Worm (Caenorhabditis elegans): Measurements from ENCODE around the gene Y57G11C.51.
"Not testable (repeated sequence)": the region's sequence is repeated elsewhere in the genome, so short reads cannot be mapped to it uniquely, and the experiment has no call there.

The Y57G11C.51 gene

ce11 chrIV:14764719-14765173, 9.6 kb downstream of the Y57G11C.51 start (continued):
- no peak for TF ChIP-seq sptf-2 (GFP tag; optimal IDR thresholded peaks at IDR 0.05)
- peak; percentile 21 for TF ChIP-seq athp-1 (tag; optimal IDR thresholded peaks at IDR 0.05)

ce11 chrIV:14763938-14764718, 10.2 kb downstream of the Y57G11C.51 start:
- TF ChIP-seq die-1 (tag; optimal IDR thresholded peaks at IDR 0.05), result no peak
- peak; percentile 30; the same call in 1 of the 2 replicates for TF ChIP-seq Y53G8AR.9 (GFP tag; conservative IDR thresholded peaks at IDR 0.05)
- no peak for TF ChIP-seq cebp-1 (GFP tag; IDR thresholded peaks at IDR 0.05)
- TF ChIP-seq cebp-1 (tag; optimal IDR thresholded peaks at IDR 0.05), result peak; percentile 28
- peak; percentile 70 for TF ChIP-seq ama-1 (optimal IDR thresholded peaks at IDR 0.05)
- TF ChIP-seq ama-1 (GFP tag; optimal IDR thresholded peaks at IDR 0.05), result no peak

ce11 chrIV:14763348-14763747, 11.0 kb downstream of the Y57G11C.51 start:
- peak; percentile 28 for TF ChIP-seq nhr-80 (tag; optimal IDR thresholded peaks at IDR 0.05)
- peak; percentile 9 for TF ChIP-seq K12H6.12 (tag; optimal IDR thresholded peaks at IDR 0.05)
- peak; percentile 74 for TF ChIP-seq mcd-1 (GFP tag; IDR thresholded peaks at IDR 0.05)
- 0 out of 2 replicates have a peak, but pooled peaks have one; percentile 41 for TF ChIP-seq nfyb-1 (GFP tag; IDR thresholded peaks at IDR 0.05)
- 0 out of 2 replicates have a peak, but pooled peaks have one; percentile 7 for TF ChIP-seq Y95B8A.8 (GFP tag; IDR thresholded peaks at IDR 0.05)
- TF ChIP-seq K11D2.4 (GFP tag; IDR thresholded peaks at IDR 0.05), result peak; percentile 42; the same call in 1 of the 2 replicates
- 0 out of 2 replicates have a peak, but pooled peaks have one; percentile 8 for TF ChIP-seq Y67H2A.10 (GFP tag; conservative IDR thresholded peaks at IDR 0.05)
- TF ChIP-seq C06A6.2 (GFP tag; conservative IDR thresholded peaks at IDR 0.05), result peak; percentile 58; the same call in 1 of the 2 replicates
- TF ChIP-seq let-526 (GFP tag; IDR thresholded peaks at IDR 0.05), result peak; percentile 6; the same call in 1 of the 2 replicates
- TF ChIP-seq ceh-100 (GFP tag; IDR thresholded peaks at IDR 0.05), result 0 out of 2 replicates have a peak, but pooled peaks have one; percentile 40
- peak; percentile 39 for TF ChIP-seq attf-5 (GFP tag; optimal IDR thresholded peaks at IDR 0.05)
- TF ChIP-seq pbrm-1 (GFP tag; IDR thresholded peaks at IDR 0.05), result 0 out of 2 replicates have a peak, but pooled peaks have one; percentile 38
- peak; percentile 65; the same call in 1 of the 2 replicates for TF ChIP-seq rcor-1 (GFP tag; IDR thresholded peaks at IDR 0.05)
- TF ChIP-seq hmg-1.2 (GFP tag; IDR thresholded peaks at IDR 0.05), result peak; percentile 56; the same call in 1 of the 2 replicates
- peak; percentile 57; the same call in 1 of the 2 replicates for TF ChIP-seq ekl-4 (GFP tag; IDR thresholded peaks at IDR 0.05)
- TF ChIP-seq egl-44 (GFP tag; IDR thresholded peaks at IDR 0.05), result peak; percentile 73; the same call in 1 of the 2 replicates
- peak; percentile 26 for TF ChIP-seq ceh-27 (GFP tag; optimal IDR thresholded peaks at IDR 0.05)
- TF ChIP-seq snpc-4 (GFP tag; optimal IDR thresholded peaks at IDR 0.05), result peak; percentile 20
- not testable (repeated sequence) for TF ChIP-seq snpc-4, cebp-1 (tag; optimal IDR thresholded peaks at IDR 0.05)
- TF ChIP-seq lir-1 (GFP tag; conservative IDR thresholded peaks at IDR 0.05), result peak; percentile 27; the same call in 1 of the 2 replicates
- 0 out of 2 replicates have a peak, but pooled peaks have one; percentile 18 for TF ChIP-seq cebp-1 (GFP tag; IDR thresholded peaks at IDR 0.05)

ce11 chrIV:14760845-14761244, 13.5 kb downstream of the Y57G11C.51 start, which contains the start of gene ptp-5.2:
TSS of gene ptp-5.2 (minus strand) at chrIV:14760945.
- no peak for TF ChIP-seq egl-44 (GFP tag; IDR thresholded peaks at IDR 0.05)
- TF ChIP-seq attf-3 (GFP tag; conservative IDR thresholded peaks at IDR 0.05), result no peak
- TF ChIP-seq K12H6.12 (tag; optimal IDR thresholded peaks at IDR 0.05), result no peak
- no peak for TF ChIP-seq aptf-2 (GFP tag; conservative IDR thresholded peaks at IDR 0.05)
- no peak for TF ChIP-seq aptf-3 (GFP tag; IDR thresholded peaks at IDR 0.05)
- TF ChIP-seq nhr-27 (tag; optimal IDR thresholded peaks at IDR 0.05), result no peak
- no peak for TF ChIP-seq F37B4.10 (GFP tag; IDR thresholded peaks at IDR 0.05)
- no peak for TF ChIP-seq lsy-27 (tag; optimal IDR thresholded peaks at IDR 0.05; ENCODE audit: borderline replicate concordance, insufficient read depth)
- TF ChIP-seq T07F8.4 (tag; optimal IDR thresholded peaks at IDR 0.05), result no peak
- TF ChIP-seq xnd-1 (tag; optimal IDR thresholded peaks at IDR 0.05), result no peak
- no peak for TF ChIP-seq ztf-25 (GFP tag; IDR thresholded peaks at IDR 0.05)
- no peak for TF ChIP-seq tbx-9 (tag; optimal IDR thresholded peaks at IDR 0.05; ENCODE audit: borderline replicate concordance)
- TF ChIP-seq B0019.2 (GFP tag; conservative IDR thresholded peaks at IDR 0.05), result no peak
- no peak for TF ChIP-seq die-1 (tag; optimal IDR thresholded peaks at IDR 0.05)
- no peak for TF ChIP-seq cebp-2 (GFP tag; IDR thresholded peaks at IDR 0.05)
- no peak for TF ChIP-seq hmg-1.2 (GFP tag; IDR thresholded peaks at IDR 0.05)
- no peak for TF ChIP-seq ztf-18 (tag; optimal IDR thresholded peaks at IDR 0.05)

Measured in whole organism, young adult.